Worm (Caenorhabditis elegans) whole organism, L2 larva: ENCODE measurements around the gene R10E8.2.

Experiments
- R02D3.7 ChIP-seq: fragments of 150-350 bp; optimal IDR thresholded peaks from 2 replicates; lab custom pipeline; 2014; ENCODE audit warnings: missing biosample characterization, missing genetic modification characterization
- unc-62 ChIP-seq: fragments of 150-350 bp; optimal IDR thresholded peaks from 2 replicates; lab custom pipeline; 2014; ENCODE audit warnings: missing biosample characterization, missing genetic modification reagents, missing genetic modification characterization

DNA sequence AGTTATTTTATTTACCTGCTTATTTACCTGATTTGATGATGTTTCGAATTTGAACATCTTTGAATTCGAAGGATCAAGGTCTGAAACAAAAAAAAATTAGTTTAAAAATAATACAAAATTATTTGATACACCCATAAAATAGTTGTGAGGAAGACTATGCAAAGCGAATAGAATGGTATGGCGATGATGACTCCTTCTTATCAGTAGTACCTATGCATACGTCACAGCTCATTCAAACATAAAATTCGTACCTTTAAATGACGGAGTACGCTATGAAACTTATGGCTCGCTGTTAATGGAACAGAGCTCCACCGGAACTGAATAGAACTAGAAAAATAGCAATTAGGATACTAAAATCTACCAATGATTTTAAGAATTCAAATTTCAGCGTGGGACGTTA is 1.4 kb upstream of the R10E8.2 start, which contains the start of gene R10E8.1:
- TF ChIP-seq unc-62 (GFP tag; lab: Kevin White, UChicago), result no peak
- no peak for TF ChIP-seq R02D3.7 (tag; lab: Kevin White, UChicago)
